Worm (Caenorhabditis elegans): Measurements from ENCODE around the gene twk-13.
"Not testable (repeated sequence)": the region's sequence is repeated elsewhere in the genome, so short reads cannot be mapped to it uniquely, and the experiment has no call there.

Gene twk-13

DNA sequence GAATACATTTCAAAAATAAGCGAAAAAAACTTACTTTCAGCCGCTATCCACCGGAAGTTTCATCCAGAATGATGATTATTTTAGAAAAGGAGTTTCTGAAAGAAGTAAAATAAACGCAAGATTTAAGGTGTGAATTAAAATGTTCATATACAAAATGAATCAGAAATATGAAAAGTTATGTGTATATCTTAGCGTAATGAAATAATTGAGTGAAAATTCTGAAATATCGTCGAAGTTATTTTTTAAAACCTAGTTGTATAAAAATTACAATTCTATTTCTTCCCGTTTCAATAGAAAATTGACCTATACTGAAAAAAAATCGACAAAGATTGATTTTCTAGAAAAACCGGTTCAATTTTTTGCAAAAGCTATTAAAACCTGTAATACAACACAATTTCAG is at the start of gene twk-13:
Gene twk-13 (minus strand): TSS at position 101 of the 400 bp plus-strand sequence.
- no peak for TF ChIP-seq ets-7 (tag; optimal IDR thresholded peaks at IDR 0.05)
- no peak for TF ChIP-seq B0310.2 (tag; optimal IDR thresholded peaks at IDR 0.05)
- TF ChIP-seq hnd-1 (tag; optimal IDR thresholded peaks at IDR 0.05) = no peak
- no peak for TF ChIP-seq ceh-36 (tag; optimal IDR thresholded peaks at IDR 0.05)
- TF ChIP-seq ceh-13 (GFP tag; optimal IDR thresholded peaks at IDR 0.05) = no peak
- no peak for TF ChIP-seq F13C5.2 (tag; optimal IDR thresholded peaks at IDR 0.05)
- TF ChIP-seq flt-1 (GFP tag; IDR thresholded peaks at IDR 0.05) = no peak
- TF ChIP-seq scrt-1 (GFP tag; IDR thresholded peaks at IDR 0.05) = no peak
- no peak for TF ChIP-seq tra-4 (tag; optimal IDR thresholded peaks at IDR 0.05)
- no peak for TF ChIP-seq sea-1 (GFP tag; conservative IDR thresholded peaks at IDR 0.05)

DNA sequence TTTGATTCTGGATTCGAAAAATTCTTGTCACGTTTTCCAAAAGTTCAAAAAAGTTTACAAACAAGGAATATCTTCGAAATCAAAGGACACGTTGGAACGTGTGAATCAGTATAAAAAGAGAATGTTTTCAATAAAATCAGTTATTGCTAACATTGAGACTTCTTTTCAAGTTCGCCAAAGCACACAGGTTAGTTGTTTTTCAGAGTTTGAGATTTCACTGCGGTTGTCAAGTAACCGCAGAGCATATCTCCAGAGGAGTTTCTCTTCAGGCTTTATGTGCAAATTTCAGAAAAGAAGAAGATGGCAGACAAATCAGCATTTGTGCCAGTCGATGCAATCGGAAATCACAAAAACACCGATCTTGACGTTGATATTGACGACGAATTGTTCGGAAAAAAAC is 48.4 kb upstream of the twk-13 start, which contains the start of gene K01D12.15:
Gene K01D12.15 (plus strand): TSS at position 301 of the 400 bp plus-strand sequence.
- no peak for TF ChIP-seq ama-1 (optimal IDR thresholded peaks at IDR 0.05)
- no peak for TF ChIP-seq hmbx-1 (tag; optimal IDR thresholded peaks at IDR 0.05)
- TF ChIP-seq pes-1 (GFP tag; IDR thresholded peaks at IDR 0.05) = no peak
- TF ChIP-seq sea-1 (GFP tag; conservative IDR thresholded peaks at IDR 0.05) = no peak
- TF ChIP-seq hnd-1 (tag; optimal IDR thresholded peaks at IDR 0.05) = no peak
- TF ChIP-seq hmg-4 (GFP tag; optimal IDR thresholded peaks at IDR 0.05) = no peak
- TF ChIP-seq B0310.2 (tag; optimal IDR thresholded peaks at IDR 0.05) = no peak
- TF ChIP-seq flt-1 (GFP tag; IDR thresholded peaks at IDR 0.05) = no peak
- TF ChIP-seq aly-1 (tag; optimal IDR thresholded peaks at IDR 0.05) = no peak
- TF ChIP-seq F13C5.2 (tag; optimal IDR thresholded peaks at IDR 0.05) = no peak
- TF ChIP-seq tra-4 (tag; optimal IDR thresholded peaks at IDR 0.05) = no peak
- TF ChIP-seq ceh-36 (tag; optimal IDR thresholded peaks at IDR 0.05) = no peak
- TF ChIP-seq tbx-11 (GFP tag; IDR thresholded peaks at IDR 0.05) = no peak
- TF ChIP-seq ets-7 (tag; optimal IDR thresholded peaks at IDR 0.05) = no peak

DNA sequence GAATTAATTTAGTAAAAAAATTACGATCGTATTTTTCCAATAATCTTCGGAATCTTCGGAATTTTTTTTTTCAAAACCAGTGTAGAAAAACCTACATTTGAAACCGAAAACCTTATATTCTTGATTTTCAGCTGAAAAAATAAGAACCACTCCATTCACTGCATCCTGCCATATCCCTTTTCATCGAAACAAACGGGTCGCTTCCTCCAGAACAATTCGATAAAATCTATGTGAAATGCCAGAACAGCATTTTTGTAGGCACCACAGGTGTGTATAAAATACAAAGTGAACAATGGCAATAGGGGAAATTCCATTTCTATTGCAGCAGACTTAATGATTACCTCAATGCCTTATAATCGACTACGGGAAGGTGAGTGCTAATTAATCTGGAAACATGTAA is 39.5 kb upstream of the twk-13 start, which contains the start of gene K01D12.1:
Gene K01D12.1 (plus strand): TSS at position 301 of the 400 bp plus-strand sequence.
- TF ChIP-seq tbx-37 (GFP tag; conservative IDR thresholded peaks at IDR 0.05) (no peak), hmbx-1 (tag; optimal IDR thresholded peaks at IDR 0.05) (no peak), pes-1 (GFP tag; IDR thresholded peaks at IDR 0.05) (no peak), F13C5.2 (tag; optimal IDR thresholded peaks at IDR 0.05) (no peak), hnd-1 (tag; optimal IDR thresholded peaks at IDR 0.05) (no peak), flt-1 (GFP tag; IDR thresholded peaks at IDR 0.05) (no peak), aly-1 (tag; optimal IDR thresholded peaks at IDR 0.05) (no peak), hmg-4 (GFP tag; optimal IDR thresholded peaks at IDR 0.05) (no peak), ets-7 (tag; optimal IDR thresholded peaks at IDR 0.05) (no peak), ceh-13 (GFP tag; optimal IDR thresholded peaks at IDR 0.05) (no peak), scrt-1 (GFP tag; IDR thresholded peaks at IDR 0.05) (no peak)

DNA sequence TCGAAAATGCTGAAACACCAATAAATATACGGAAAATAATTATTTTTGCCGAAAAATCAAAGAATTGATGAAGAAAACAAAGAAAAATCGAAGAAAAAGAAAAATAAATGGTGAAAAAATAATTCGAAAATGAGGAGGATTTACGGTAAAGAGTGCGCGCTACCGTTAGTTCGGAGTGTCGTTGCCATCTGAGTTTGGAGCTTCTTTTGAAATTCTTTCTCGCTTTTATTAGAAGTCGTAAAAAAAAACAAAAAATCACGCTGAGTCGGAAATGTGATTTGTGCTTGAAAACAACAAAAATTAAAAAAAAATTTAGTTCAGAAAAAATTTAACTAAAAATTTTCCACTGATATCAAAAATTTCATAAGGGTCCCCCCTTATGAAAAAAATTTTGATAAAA is 36.5 kb upstream of the twk-13 start, which contains the start of gene F23H12.10:
Gene F23H12.10 (minus strand): TSS at position 12 of the 400 bp plus-strand sequence.
- TF ChIP-seq hmbx-1 (tag; optimal IDR thresholded peaks at IDR 0.05); pes-1 (GFP tag; IDR thresholded peaks at IDR 0.05); B0310.2 (tag; optimal IDR thresholded peaks at IDR 0.05): not testable (repeated sequence)

DNA sequence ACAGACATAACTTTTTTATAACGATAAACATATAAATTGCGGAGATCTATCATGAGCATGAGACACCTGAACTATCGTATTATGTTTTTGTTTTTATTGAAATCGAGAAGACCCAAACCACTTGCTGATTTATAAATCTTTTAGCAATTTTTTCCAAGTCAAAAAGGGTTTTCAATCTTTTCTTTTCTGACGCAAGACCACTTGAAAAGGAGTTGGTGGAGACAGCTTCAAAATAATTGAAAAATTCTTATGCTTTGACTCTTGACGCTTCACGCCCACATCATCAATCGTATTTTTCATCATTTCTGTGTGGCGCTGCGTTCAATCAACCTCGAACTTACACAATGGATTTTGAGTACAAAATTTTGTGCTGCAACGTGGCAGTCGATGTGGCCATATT is 33.6 kb upstream of the twk-13 start, which contains the start of gene F23H12.7:
Gene F23H12.7 (plus strand): TSS at position 301 of the 400 bp plus-strand sequence.
- TF ChIP-seq ceh-13 (GFP tag; optimal IDR thresholded peaks at IDR 0.05) (no peak), hmg-4 (GFP tag; optimal IDR thresholded peaks at IDR 0.05) (no peak), pes-1 (GFP tag; IDR thresholded peaks at IDR 0.05) (no peak), tra-4 (tag; optimal IDR thresholded peaks at IDR 0.05) (no peak), hmbx-1 (tag; optimal IDR thresholded peaks at IDR 0.05) (no peak), ama-1 (optimal IDR thresholded peaks at IDR 0.05) (no peak), B0310.2 (tag; optimal IDR thresholded peaks at IDR 0.05) (no peak), sea-1 (GFP tag; conservative IDR thresholded peaks at IDR 0.05) (no peak), scrt-1 (GFP tag; IDR thresholded peaks at IDR 0.05) (no peak)

DNA sequence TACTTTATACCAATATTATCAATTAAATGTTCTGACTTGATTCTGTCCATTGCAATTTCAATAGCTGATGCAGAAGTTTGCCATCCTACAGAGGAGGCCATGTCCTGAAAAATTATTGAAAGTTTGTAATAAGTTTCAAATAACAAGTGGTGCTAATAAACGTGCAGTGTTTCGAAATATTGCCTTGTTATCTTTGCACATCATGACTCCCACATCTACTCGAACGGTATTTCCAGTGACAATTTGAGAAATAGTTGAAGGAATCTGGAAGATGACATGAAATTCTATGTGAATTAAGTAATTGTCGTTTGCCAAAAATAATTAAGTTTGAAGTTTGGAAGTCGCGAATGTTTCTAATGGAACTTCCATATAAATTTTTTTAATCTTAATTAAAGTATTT is 31.6 kb upstream of the twk-13 start, which contains the start of gene gcy-13:
Gene gcy-13 (minus strand): TSS at position 101 of the 400 bp plus-strand sequence.
- TF ChIP-seq aly-1 (tag; optimal IDR thresholded peaks at IDR 0.05) (no peak), tbx-37 (GFP tag; conservative IDR thresholded peaks at IDR 0.05) (no peak), flt-1 (GFP tag; IDR thresholded peaks at IDR 0.05) (no peak), ets-7 (tag; optimal IDR thresholded peaks at IDR 0.05) (no peak)

DNA sequence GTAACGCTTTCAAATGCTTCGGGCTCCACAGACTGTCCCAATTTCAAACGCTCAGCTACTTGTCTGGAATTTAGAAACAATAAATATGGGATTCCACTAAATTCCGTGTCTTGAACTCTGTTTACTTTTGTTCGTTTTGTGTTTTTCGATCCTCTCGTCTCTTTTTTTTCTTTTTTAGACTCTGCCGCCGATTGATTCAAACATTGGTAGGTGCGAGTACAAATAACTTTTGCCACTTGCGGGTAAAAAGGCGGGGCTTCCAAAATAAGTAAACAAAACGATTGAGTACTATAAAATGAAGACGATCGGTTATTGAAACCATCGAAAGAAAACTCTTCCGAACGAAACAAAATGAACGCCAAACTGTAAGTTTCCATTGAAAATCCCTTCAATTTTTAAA is 27.3 kb upstream of the twk-13 start, which contains the start of gene fipr-2:
Gene fipr-2 (plus strand): TSS at position 245 of the 400 bp plus-strand sequence.
- TF ChIP-seq ama-1 (optimal IDR thresholded peaks at IDR 0.05) (no peak), aly-1 (tag; optimal IDR thresholded peaks at IDR 0.05) (no peak), tbx-11 (GFP tag; IDR thresholded peaks at IDR 0.05) (no peak), F13C5.2 (tag; optimal IDR thresholded peaks at IDR 0.05) (no peak), B0310.2 (tag; optimal IDR thresholded peaks at IDR 0.05) (no peak), hnd-1 (tag; optimal IDR thresholded peaks at IDR 0.05) (no peak), ets-7 (tag; optimal IDR thresholded peaks at IDR 0.05) (no peak), tbx-37 (GFP tag; conservative IDR thresholded peaks at IDR 0.05) (no peak), ceh-13 (GFP tag; optimal IDR thresholded peaks at IDR 0.05) (no peak), sea-1 (GFP tag; conservative IDR thresholded peaks at IDR 0.05) (no peak), pes-1 (GFP tag; IDR thresholded peaks at IDR 0.05) (no peak), scrt-1 (GFP tag; IDR thresholded peaks at IDR 0.05) (no peak), tra-4 (tag; optimal IDR thresholded peaks at IDR 0.05) (no peak), flt-1 (GFP tag; IDR thresholded peaks at IDR 0.05) (no peak)

DNA sequence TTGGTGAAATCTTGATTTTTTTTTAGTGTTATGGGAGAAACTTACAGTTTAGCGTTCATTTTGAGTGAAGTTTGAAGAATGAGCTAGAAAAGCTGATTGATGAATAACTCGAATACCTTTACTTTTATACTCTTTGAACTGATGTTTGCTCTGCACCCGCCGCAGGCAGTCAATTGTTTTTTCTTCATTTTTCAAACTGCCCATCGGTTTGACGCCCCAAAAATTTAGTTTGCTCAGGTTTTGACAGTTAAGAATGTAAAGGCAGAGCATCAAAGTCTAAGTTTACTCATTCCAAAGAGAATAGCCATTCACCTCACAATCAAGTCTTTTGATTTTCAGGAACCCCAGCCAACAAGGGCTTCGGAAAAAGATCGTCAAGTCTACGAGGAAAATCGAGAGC is 23.9 kb upstream of the twk-13 start, which contains the start of gene fipr-1:
Gene fipr-1 (minus strand): TSS at position 101 of the 400 bp plus-strand sequence.
- TF ChIP-seq tbx-11 (GFP tag; IDR thresholded peaks at IDR 0.05) (no peak), hmbx-1 (tag; optimal IDR thresholded peaks at IDR 0.05) (no peak), aly-1 (tag; optimal IDR thresholded peaks at IDR 0.05) (no peak), hmg-4 (GFP tag; optimal IDR thresholded peaks at IDR 0.05) (no peak), tbx-37 (GFP tag; conservative IDR thresholded peaks at IDR 0.05) (no peak), F13C5.2 (tag; optimal IDR thresholded peaks at IDR 0.05) (no peak), sea-1 (GFP tag; conservative IDR thresholded peaks at IDR 0.05) (no peak), B0310.2 (tag; optimal IDR thresholded peaks at IDR 0.05) (no peak), ceh-36 (tag; optimal IDR thresholded peaks at IDR 0.05) (no peak), scrt-1 (GFP tag; IDR thresholded peaks at IDR 0.05) (no peak), ets-7 (tag; optimal IDR thresholded peaks at IDR 0.05) (no peak), hnd-1 (tag; optimal IDR thresholded peaks at IDR 0.05) (no peak), ama-1 (optimal IDR thresholded peaks at IDR 0.05) (no peak)

All from whole organism, early embryonic.